Fruit fly (Drosophila melanogaster): ENCODE data around the gene hng3.

Gene hng3

DNA sequence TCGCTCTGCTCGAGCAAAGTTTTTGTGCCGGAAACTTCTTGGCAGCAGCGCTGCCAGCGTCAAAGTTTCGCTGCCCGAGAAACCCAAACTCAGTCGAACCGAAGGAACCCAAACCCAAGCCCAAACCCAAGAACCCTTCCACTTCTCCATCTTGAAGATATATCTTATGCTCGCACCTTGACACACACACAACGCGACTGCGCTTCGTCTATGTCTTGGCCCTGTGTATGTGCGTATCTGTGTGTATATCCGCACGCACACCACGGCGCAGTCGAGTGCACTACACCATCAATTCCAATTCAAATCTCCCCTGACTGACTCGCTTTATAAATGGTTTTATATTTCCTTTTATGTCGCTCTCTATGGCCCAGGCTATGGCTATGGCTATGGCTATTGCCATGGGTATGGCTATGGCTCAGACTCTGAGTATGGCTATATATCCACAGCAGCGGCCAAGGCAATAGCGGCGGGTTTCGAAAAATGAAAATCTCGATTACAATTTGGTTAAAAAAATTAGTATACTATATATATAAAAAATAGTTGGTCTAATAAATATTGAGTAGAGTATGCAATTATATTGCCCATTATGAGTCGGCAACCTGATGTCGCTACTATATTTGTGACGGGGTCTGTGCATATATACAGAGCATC is 58.8 kb downstream of the hng3 start (continued):
- TF ChIP-seq dimm (GFP tag; IDR thresholded peaks at IDR 0.05), result peak; percentile 81
- TF ChIP-seq CG32772 (GFP tag; IDR thresholded peaks at IDR 0.05), result peak; percentile 94
- TF ChIP-seq Doc3 (GFP tag; IDR thresholded peaks at IDR 0.05; ENCODE audit: partially characterized antibody), result no peak
- peak; percentile 97 for TF ChIP-seq Rfx (GFP tag; IDR thresholded peaks at IDR 0.05)
- peak; percentile 93 for TF ChIP-seq CG11723 (GFP tag; optimal IDR thresholded peaks at IDR 0.05)
- TF ChIP-seq pzg (GFP tag; optimal IDR thresholded peaks at IDR 0.05), result peak; percentile 4
- TF ChIP-seq CG3726 (GFP tag; IDR thresholded peaks at IDR 0.05), result peak; percentile 92
- peak; percentile 94 for TF ChIP-seq CG7372 (GFP tag; IDR thresholded peaks at IDR 0.05)
- TF ChIP-seq esg (GFP tag; conservative IDR thresholded peaks at IDR 0.05), result peak; percentile 94
- peak; percentile 93 for TF ChIP-seq CG11093 (GFP tag; IDR thresholded peaks at IDR 0.05)
- peak in 1 of 2 experiments; percentile 64 for TF ChIP-seq chif (GFP tag; optimal IDR thresholded peaks at IDR 0.05)
- TF ChIP-seq ash1 (GFP tag; optimal IDR thresholded peaks at IDR 0.05), result peak; percentile 46
- TF ChIP-seq CkIIα-i1 (GFP tag; IDR thresholded peaks at IDR 0.05), result peak; percentile 80
- peak; percentile 89 for TF ChIP-seq CG12155 (GFP tag; optimal IDR thresholded peaks at IDR 0.05)
- TF ChIP-seq CG8388 (GFP tag; optimal IDR thresholded peaks at IDR 0.05), result peak; percentile 95
- TF ChIP-seq Camta (GFP tag; optimal IDR thresholded peaks at IDR 0.05), result peak; percentile 44
- TF ChIP-seq dysf (GFP tag; IDR thresholded peaks at IDR 0.05), result peak; percentile 98
- TF ChIP-seq CG3163 (GFP tag; optimal IDR thresholded peaks at IDR 0.05), result no peak
- TF ChIP-seq dati (GFP tag; IDR thresholded peaks at IDR 0.05), result peak; percentile 91
- peak; percentile 93 for TF ChIP-seq az2 (GFP tag; optimal IDR thresholded peaks at IDR 0.05)
- peak; percentile 90 for TF ChIP-seq YL-1 (GFP tag; optimal IDR thresholded peaks at IDR 0.05)
- peak in 1 of 2 experiments; percentile 89 for TF ChIP-seq Hr78 (GFP tag; optimal IDR thresholded peaks at IDR 0.05)
- TF ChIP-seq lola (GFP tag; optimal IDR thresholded peaks at IDR 0.05), result peak in 1 of 3 experiments; percentile 97
- peak; percentile 100 for TF ChIP-seq CG13894 (tag; optimal IDR thresholded peaks at IDR 0.05)
- TF ChIP-seq CG32532 (GFP tag; IDR thresholded peaks at IDR 0.05), result peak; percentile 97
- peak; percentile 73 for TF ChIP-seq Sry-β (GFP tag; optimal IDR thresholded peaks at IDR 0.05)
- peak; percentile 95 for TF ChIP-seq odd (GFP tag; optimal IDR thresholded peaks at IDR 0.05)
- peak; percentile 93 for TF ChIP-seq CG4730 (GFP tag; IDR thresholded peaks at IDR 0.05)
- TF ChIP-seq CG1529 (GFP tag; optimal IDR thresholded peaks at IDR 0.05), result peak; percentile 93
- no peak for TF ChIP-seq hkb (optimal IDR thresholded peaks at IDR 0.05)
- peak; percentile 98 for TF ChIP-seq hkb (GFP tag; IDR thresholded peaks at IDR 0.05)
- TF ChIP-seq CG5953 (GFP tag; IDR thresholded peaks at IDR 0.05), result peak; percentile 88
- TF ChIP-seq mld (GFP tag; IDR thresholded peaks at IDR 0.05; ENCODE audit: partially characterized antibody), result no peak
- TF ChIP-seq klu (GFP tag; IDR thresholded peaks at IDR 0.05), result peak; percentile 87
- TF ChIP-seq HHEX (GFP tag; optimal IDR thresholded peaks at IDR 0.05), result peak; percentile 96
- TF ChIP-seq CG18011 (GFP tag; optimal IDR thresholded peaks at IDR 0.05), result peak; percentile 74
- TF ChIP-seq sna (GFP tag; IDR thresholded peaks at IDR 0.05; ENCODE audit: partially characterized antibody), result no peak
- TF ChIP-seq dm (GFP tag; optimal IDR thresholded peaks at IDR 0.05), result peak; percentile 47
- peak; percentile 95 for TF ChIP-seq lmd (GFP tag; IDR thresholded peaks at IDR 0.05)
- TF ChIP-seq CG1647 (GFP tag; optimal IDR thresholded peaks at IDR 0.05), result peak; percentile 65
- peak; percentile 95 for TF ChIP-seq CG13775 (GFP tag; optimal IDR thresholded peaks at IDR 0.05)
- peak; percentile 97 for TF ChIP-seq CG8290 (GFP tag; optimal IDR thresholded peaks at IDR 0.05)
- TF ChIP-seq CG8290 (tag; optimal IDR thresholded peaks at IDR 0.05), result peak; percentile 69 to 82
- TF ChIP-seq otp (GFP tag; IDR thresholded peaks at IDR 0.05), result peak; percentile 95
- no peak for TF ChIP-seq Dfd (GFP tag; optimal IDR thresholded peaks at IDR 0.05)
- peak; percentile 54 for TF ChIP-seq CTCF (GFP tag; optimal IDR thresholded peaks at IDR 0.05)
- peak; percentile 95 for TF ChIP-seq Asciz (GFP tag; optimal IDR thresholded peaks at IDR 0.05)
- TF ChIP-seq CG17186 (GFP tag; optimal IDR thresholded peaks at IDR 0.05), result peak; percentile 80
- TF ChIP-seq usp (GFP tag; optimal IDR thresholded peaks at IDR 0.05), result no peak
- TF ChIP-seq Hmr (GFP tag; optimal IDR thresholded peaks at IDR 0.05), result peak; percentile 96
- TF ChIP-seq CG10147 (GFP tag; optimal IDR thresholded peaks at IDR 0.05), result peak; percentile 94

Data from whole organism, embryonic.